Worm (Caenorhabditis elegans) whole organism, young adult: ENCODE measurements around the gene gly-14.

ENCODE experiments used
- F39B2.1 ChIP-seq: fragments of 200-800 bp; sonication (Bioruptor generic); IDR thresholded peaks from 2 replicates; pipeline ENCODE4 v1.3.6; 2022; ENCODE audit warnings: missing genetic modification reagents, missing genetic modification characterization, missing compliant biosample characterization
- F55B11.4 ChIP-seq: sonication (generic microtip); optimal IDR thresholded peaks from 2 replicates; lab custom pipeline; 2016; ENCODE audit warnings: missing compliant biosample characterization, missing genetic modification characterization, borderline replicate concordance; ENCODE audit not compliant: insufficient read depth
- ama-1 ChIP-seq, 3 experiments: fragments of 150-350 bp in 1 of 3; sonication (generic microtip) in 2 of 3; optimal IDR thresholded peaks; 2 replicates each; lab custom pipeline; 2014 to 2018; ENCODE audit warnings: missing biosample characterization in 2 of 3, missing genetic modification characterization in 2 of 3, missing genetic modification reagents in 2 of 3
- attf-3 ChIP-seq: fragments of 200-800 bp; sonication (Bioruptor generic); conservative IDR thresholded peaks from 2 replicates; pipeline ENCODE4 v1.3.6; 2022; ENCODE audit warnings: missing genetic modification reagents, missing genetic modification characterization, missing compliant biosample characterization
- attf-5 ChIP-seq: fragments of 200-800 bp; sonication (Bioruptor generic); optimal IDR thresholded peaks from 2 replicates; lab custom pipeline; 2018; ENCODE audit warnings: mild to moderate bottlenecking, missing genetic modification characterization, missing compliant biosample characterization
- dpff-1 ChIP-seq: sonication (generic microtip); optimal IDR thresholded peaks from 2 replicates; lab custom pipeline; 2017; ENCODE audit warnings: mild to moderate bottlenecking, missing genetic modification characterization, missing compliant biosample characterization
- efl-1 ChIP-seq: fragments of 150-350 bp; optimal IDR thresholded peaks from 2 replicates; lab custom pipeline; 2014; ENCODE audit warnings: missing biosample characterization, missing genetic modification reagents, missing genetic modification characterization
- gei-17 ChIP-seq: fragments of 200-800 bp; sonication (Bioruptor generic); optimal IDR thresholded peaks from 2 replicates; lab custom pipeline; 2018; ENCODE audit warnings: mild to moderate bottlenecking, missing genetic modification characterization, missing compliant biosample characterization
- lin-35 ChIP-seq, 3 experiments: fragments of 150-350 bp in 2 of 3; sonication (generic microtip) in 1 of 3; optimal IDR thresholded peaks; 2 replicates each; lab custom pipeline; 2014 to 2018; ENCODE audit warnings: missing biosample characterization in 3 of 3, missing genetic modification characterization in 3 of 3, missing genetic modification reagents in 3 of 3
- nfyb-1 ChIP-seq: fragments of 200-800 bp; sonication (Bioruptor generic); IDR thresholded peaks from 2 replicates; pipeline ENCODE4 v1.3.6; 2022; ENCODE audit warnings: missing genetic modification reagents, missing genetic modification characterization, missing compliant biosample characterization
- unc-62 ChIP-seq: fragments of 150-350 bp; optimal IDR thresholded peaks from 2 replicates; lab custom pipeline; 2014; ENCODE audit warnings: missing biosample characterization, missing genetic modification reagents, missing genetic modification characterization
- zim-3 ChIP-seq: sonication (generic microtip); optimal IDR thresholded peaks from 2 replicates; lab custom pipeline; 2017; ENCODE audit warnings: mild to moderate bottlenecking, missing genetic modification characterization, moderate library complexity, missing compliant biosample characterization

DNA sequence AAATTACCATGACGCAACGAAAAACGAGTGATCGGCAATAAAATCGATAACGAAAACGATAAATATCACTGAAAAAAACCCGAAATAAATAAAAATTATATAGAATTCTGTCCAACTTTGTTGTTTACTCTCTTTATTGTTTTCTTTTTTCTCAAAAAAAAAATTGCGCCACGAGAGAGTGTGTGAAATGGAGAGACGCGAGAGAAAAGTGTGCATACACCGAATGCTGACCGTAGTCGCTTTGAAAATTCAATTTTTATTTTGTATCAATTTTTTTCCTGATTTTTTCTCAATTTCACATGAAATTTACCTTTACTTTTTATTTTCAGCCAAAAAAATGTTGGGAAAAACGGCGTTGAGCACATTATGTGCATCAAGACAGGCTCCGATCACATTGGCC is 16.9 kb upstream of the gly-14 start, which contains the start of the genes M01F1.4 and mrpl-35:
- TF ChIP-seq F55B11.4 (tag; lab: Kevin White, UChicago) (no peak), lin-35 (GFP tag; optimal IDR thresholded peaks at IDR 0.05; lab: Kevin White, UChicago) (peak in 1 of 3 experiments; percentile 9), attf-5 (GFP tag; lab: Kevin White, UChicago) (no peak), ama-1 (optimal IDR thresholded peaks at IDR 0.05; lab: Kevin White, UChicago) (no peak), ama-1 (GFP tag; optimal IDR thresholded peaks at IDR 0.05; lab: Kevin White, UChicago) (no peak), zim-3 (tag; lab: Kevin White, UChicago) (no peak), efl-1 (GFP tag; lab: Kevin White, UChicago) (no peak), nfyb-1 (GFP tag; lab: Robert Waterston, UW) (no peak), F39B2.1 (no peak), unc-62 (GFP tag; lab: Kevin White, UChicago) (no peak), gei-17 (GFP tag; lab: Kevin White, UChicago) (no peak), dpff-1 (tag; lab: Kevin White, UChicago) (no peak), attf-3 (GFP tag; lab: Robert Waterston, UW) (no peak)
